Worm (Caenorhabditis elegans): ENCODE results near the gene gst-28.
A peak's percentile ranks its signal among the peaks of the same experiment; 100 is the strongest.

Gene gst-28

DNA sequence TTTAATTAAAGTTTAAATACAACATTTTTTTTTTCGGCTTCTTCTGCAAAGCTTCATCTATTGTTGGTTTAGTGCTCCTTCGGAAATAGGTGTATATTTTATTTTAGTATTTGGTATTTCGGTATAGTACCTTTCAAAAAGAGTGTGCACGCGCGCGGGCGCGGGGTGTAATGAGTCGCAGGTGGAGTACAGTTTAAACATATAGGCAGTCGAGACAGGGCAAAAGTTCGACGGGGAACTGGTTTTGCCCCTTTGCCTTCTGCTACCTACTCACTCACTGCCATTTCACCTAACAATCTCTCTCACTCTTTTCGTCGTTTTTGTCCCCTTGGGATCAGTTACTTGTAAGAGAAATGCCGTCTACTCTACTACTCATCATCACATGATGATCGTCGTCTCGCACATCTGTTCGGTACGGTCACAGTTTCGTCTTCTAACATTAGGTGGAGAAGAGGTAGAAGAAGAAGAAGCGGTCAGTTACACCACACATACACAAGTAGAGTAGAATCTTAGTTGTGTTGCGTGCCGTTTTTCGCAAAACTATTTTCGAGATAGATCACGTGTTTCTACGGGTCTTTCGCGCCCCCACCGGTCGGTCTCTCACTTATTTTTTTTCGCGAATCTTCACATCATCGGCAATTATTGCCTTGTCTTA lies 45.0 kb upstream of the gst-28 start (continued):
- peak; percentile 69 for TF ChIP-seq sma-9 (GFP tag; optimal IDR thresholded peaks at IDR 0.05)
- TF ChIP-seq sma-9 (tag; optimal IDR thresholded peaks at IDR 0.05): no peak

- TF ChIP-seq C34F6.9 (tag; optimal IDR thresholded peaks at IDR 0.05) (peak; percentile 32), unc-55 (GFP tag; optimal IDR thresholded peaks at IDR 0.05) (peak; percentile 22), blmp-1 (tag; optimal IDR thresholded peaks at IDR 0.05; ENCODE audit: insufficient read depth) (peak; percentile 36), ztf-11 (tag; optimal IDR thresholded peaks at IDR 0.05) (no peak), nhr-25 (tag; optimal IDR thresholded peaks at IDR 0.05) (no peak), lsy-2 (tag; optimal IDR thresholded peaks at IDR 0.05) (peak in 1 of 2 experiments; percentile 12), R02D3.7 (tag; optimal IDR thresholded peaks at IDR 0.05) (no peak)
Observed at ce11 chrII:15209309-15209708, 41.9 kb upstream of the gst-28 start.

DNA sequence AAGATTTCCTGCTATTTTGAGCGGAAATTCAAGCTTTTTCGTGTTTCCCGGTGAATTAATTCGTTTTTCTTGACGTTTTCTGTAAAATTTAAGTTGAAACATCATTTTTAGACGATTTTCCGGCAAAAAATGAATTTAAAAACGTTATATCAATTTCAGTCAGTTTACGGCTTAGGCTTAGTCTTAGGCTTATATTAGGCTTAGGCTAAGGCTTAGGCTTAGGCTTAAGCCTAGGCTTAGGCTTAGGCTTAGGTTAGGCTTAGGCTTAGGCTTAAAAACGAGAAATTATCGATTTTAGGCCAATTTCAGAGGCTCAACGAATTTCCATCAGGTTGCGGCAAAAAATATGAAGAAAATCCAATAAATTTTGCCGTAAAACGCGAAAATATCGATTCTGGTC lies 41.5 kb upstream of the gst-28 start:
- TF ChIP-seq unc-55 (GFP tag; optimal IDR thresholded peaks at IDR 0.05) (no peak), elt-1 (tag; optimal IDR thresholded peaks at IDR 0.05) (no peak), lsy-2 (tag; optimal IDR thresholded peaks at IDR 0.05) (no peak), mbf-1 (tag; optimal IDR thresholded peaks at IDR 0.05) (no peak), crh-2 (tag; optimal IDR thresholded peaks at IDR 0.05) (no peak), nhr-10 (tag; optimal IDR thresholded peaks at IDR 0.05) (no peak), lin-11 (tag; optimal IDR thresholded peaks at IDR 0.05) (no peak), zag-1 (tag; optimal IDR thresholded peaks at IDR 0.05) (no peak)

ce11 chrII:15208151-15208550 lies 40.8 kb upstream of the gst-28 start:
- TF ChIP-seq lsy-2 (tag; optimal IDR thresholded peaks at IDR 0.05) (peak; percentile 53 to 91), egl-27 (tag; optimal IDR thresholded peaks at IDR 0.05) (no peak), R02D3.7 (tag; optimal IDR thresholded peaks at IDR 0.05) (no peak), unc-55 (GFP tag; optimal IDR thresholded peaks at IDR 0.05) (no peak), nhr-6 (tag; optimal IDR thresholded peaks at IDR 0.05) (no peak), nhr-12 (tag; optimal IDR thresholded peaks at IDR 0.05) (no peak), unc-39 (tag; optimal IDR thresholded peaks at IDR 0.05) (no peak), nhr-21 (tag; optimal IDR thresholded peaks at IDR 0.05) (no peak), nhr-10 (tag; optimal IDR thresholded peaks at IDR 0.05) (no peak), alr-1 (tag; optimal IDR thresholded peaks at IDR 0.05) (no peak), lin-13 (GFP tag; optimal IDR thresholded peaks at IDR 0.05) (no peak), zag-1 (tag; optimal IDR thresholded peaks at IDR 0.05) (no peak), dmd-4 (tag; optimal IDR thresholded peaks at IDR 0.05) (no peak), ztf-11 (tag; optimal IDR thresholded peaks at IDR 0.05) (no peak), fos-1 (tag; optimal IDR thresholded peaks at IDR 0.05) (no peak), ama-1 (optimal IDR thresholded peaks at IDR 0.05) (peak; percentile 2), nhr-11 (tag; optimal IDR thresholded peaks at IDR 0.05) (no peak), lin-11 (tag; optimal IDR thresholded peaks at IDR 0.05) (no peak), gmeb-1 (tag; optimal IDR thresholded peaks at IDR 0.05) (peak; percentile 32), nhr-25 (tag; optimal IDR thresholded peaks at IDR 0.05) (no peak), F13H6.1 (tag; optimal IDR thresholded peaks at IDR 0.05) (no peak), aly-2 (tag; optimal IDR thresholded peaks at IDR 0.05) (no peak), peb-1 (tag; optimal IDR thresholded peaks at IDR 0.05) (no peak)

ce11 chrII:15207562-15207961 lies 40.2 kb upstream of the gst-28 start:
- no peak for TF ChIP-seq nhr-237 (tag; optimal IDR thresholded peaks at IDR 0.05)
- TF ChIP-seq fos-1 (tag; optimal IDR thresholded peaks at IDR 0.05): peak; percentile 38
- peak; percentile 31 for TF ChIP-seq sma-9 (GFP tag; optimal IDR thresholded peaks at IDR 0.05)
- TF ChIP-seq sma-9 (tag; optimal IDR thresholded peaks at IDR 0.05): no peak

DNA sequence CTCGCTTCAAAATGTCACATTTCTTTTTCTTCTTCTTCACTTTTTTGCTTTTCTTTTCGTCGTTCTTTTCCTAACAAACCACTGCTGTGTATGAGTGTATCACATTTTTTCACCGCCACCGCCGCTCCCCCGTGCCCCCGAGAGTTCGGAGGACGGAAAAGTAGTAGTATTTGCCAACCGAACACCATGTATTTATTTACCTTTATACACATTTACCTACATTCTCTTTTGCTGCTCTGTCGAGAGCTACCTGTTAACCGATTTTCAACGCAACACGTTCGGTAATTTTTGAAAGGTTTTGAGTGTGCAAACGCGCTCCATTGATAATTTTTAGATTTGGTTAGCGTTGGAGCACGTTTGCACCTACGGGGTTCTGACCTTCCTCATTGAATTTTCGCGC lies 38.9 kb upstream of the gst-28 start:
- TF ChIP-seq nhr-12 (tag; optimal IDR thresholded peaks at IDR 0.05) (no peak), F13H6.1 (tag; optimal IDR thresholded peaks at IDR 0.05) (peak; percentile 0)

ce11 chrII:15205346-15205745 lies 38.0 kb upstream of the gst-28 start:
- TF ChIP-seq mbf-1 (tag; optimal IDR thresholded peaks at IDR 0.05) (no peak), aly-2 (tag; optimal IDR thresholded peaks at IDR 0.05) (no peak), elt-3 (tag; optimal IDR thresholded peaks at IDR 0.05) (no peak), sem-4 (tag; optimal IDR thresholded peaks at IDR 0.05) (no peak), ama-1 (optimal IDR thresholded peaks at IDR 0.05) (no peak), nhr-21 (tag; optimal IDR thresholded peaks at IDR 0.05) (peak; percentile 44), unc-39 (tag; optimal IDR thresholded peaks at IDR 0.05) (no peak), fos-1 (tag; optimal IDR thresholded peaks at IDR 0.05) (peak; percentile 31), blmp-1 (tag; optimal IDR thresholded peaks at IDR 0.05; ENCODE audit: insufficient read depth) (peak; percentile 67), unc-55 (GFP tag; optimal IDR thresholded peaks at IDR 0.05) (no peak), ceh-16 (tag; optimal IDR thresholded peaks at IDR 0.05) (no peak), ztf-4 (tag; optimal IDR thresholded peaks at IDR 0.05) (no peak), nhr-12 (tag; optimal IDR thresholded peaks at IDR 0.05) (no peak), nhr-23 (tag; optimal IDR thresholded peaks at IDR 0.05) (no peak), ceh-82 (tag; optimal IDR thresholded peaks at IDR 0.05) (no peak), dmd-4 (tag; optimal IDR thresholded peaks at IDR 0.05) (no peak), C34F6.9 (tag; optimal IDR thresholded peaks at IDR 0.05) (peak; percentile 38), nhr-77 (tag; optimal IDR thresholded peaks at IDR 0.05) (no peak), nhr-11 (tag; optimal IDR thresholded peaks at IDR 0.05) (no peak), peb-1 (tag; optimal IDR thresholded peaks at IDR 0.05) (no peak), unc-62 (GFP tag; optimal IDR thresholded peaks at IDR 0.05) (no peak), F13H6.1 (tag; optimal IDR thresholded peaks at IDR 0.05) (peak; percentile 18), lsy-2 (tag; optimal IDR thresholded peaks at IDR 0.05) (peak in 1 of 2 experiments; percentile 56)

Measured in whole organism, L2 larva.